Worm (Caenorhabditis elegans) whole organism, mixed stage, embryonic: ENCODE results near the gene B0272.4.

Experiments
- ceh-43 ChIP-seq: fragments of 200-800 bp; sonication (Bioruptor generic); optimal IDR thresholded peaks from 2 replicates; lab custom pipeline; 2018; ENCODE audit warnings: mild to moderate bottlenecking, missing genetic modification characterization, moderate library complexity, missing compliant biosample characterization
- ces-1 ChIP-seq: fragments of 150-350 bp; optimal IDR thresholded peaks from 2 replicates; lab custom pipeline; 2014; ENCODE audit warnings: missing biosample characterization, missing genetic modification reagents, missing genetic modification characterization
- lsy-2 ChIP-seq: fragments of 150-350 bp; optimal IDR thresholded peaks from 2 replicates; lab custom pipeline; 2014; ENCODE audit warnings: missing biosample characterization, missing genetic modification characterization
- pha-4 ChIP-seq: fragments of 150-350 bp; optimal IDR thresholded peaks from 2 replicates; lab custom pipeline; 2018; ENCODE audit warnings: missing biosample characterization, missing genetic modification reagents, missing genetic modification characterization
- unc-39 ChIP-seq: fragments of 150-350 bp; optimal IDR thresholded peaks from 2 replicates; lab custom pipeline; 2014; ENCODE audit warnings: missing biosample characterization, missing genetic modification characterization

ce11 chrX:9417948-9418347 lies 10.3 kb upstream of the B0272.4 start:
- TF ChIP-seq lsy-2 (tag; lab: Kevin White, UChicago) (no peak), pha-4 (tag; lab: Kevin White, UChicago) (no peak), ceh-43 (no peak), ces-1 (GFP tag; lab: Kevin White, UChicago) (no peak), unc-39 (no peak)
